Fruit fly (Drosophila melanogaster) whole organism, prepupa: Measurements from ENCODE around the gene Ccdc114.

Experiments
- CG10631 ChIP-seq: fragments of 200-800 bp; sonication (Bioruptor generic); optimal IDR thresholded peaks from 2 replicates; lab custom pipeline; 2016; ENCODE audit warnings: missing biosample characterization, missing genetic modification characterization
- CG11294 ChIP-seq: fragments of 200-800 bp; sonication (Bioruptor generic); IDR thresholded peaks from 2 replicates; pipeline ENCODE4 v1.3.6; 2022; ENCODE audit warnings: missing biosample characterization, missing genetic modification characterization
- CG11902 ChIP-seq: fragments of 200-800 bp; sonication (Bioruptor generic); optimal IDR thresholded peaks from 3 replicates; lab custom pipeline; 2016; ENCODE audit warnings: missing biosample characterization, missing genetic modification characterization
- CG15336 ChIP-seq: fragments of 200-800 bp; sonication (Bioruptor generic); IDR thresholded peaks from 2 replicates; pipeline ENCODE4 v1.3.6; 2022; ENCODE audit warnings: missing biosample characterization, missing genetic modification characterization
- CG16779 ChIP-seq: fragments of 200-800 bp; sonication (Bioruptor generic); optimal IDR thresholded peaks from 3 replicates; lab custom pipeline; 2017; ENCODE audit warnings: missing biosample characterization, mild to moderate bottlenecking, missing genetic modification characterization
- CG32006 ChIP-seq: fragments of 200-800 bp; sonication (Bioruptor generic); optimal IDR thresholded peaks from 3 replicates; lab custom pipeline; 2017; ENCODE audit warnings: missing biosample characterization, mild to moderate bottlenecking, missing genetic modification characterization
- CG6792 ChIP-seq: fragments of 200-800 bp; sonication (Bioruptor generic); optimal IDR thresholded peaks from 3 replicates; lab custom pipeline; 2016; ENCODE audit warnings: missing biosample characterization, missing genetic modification characterization
- CG6808 ChIP-seq: fragments of 200-800 bp; sonication (Bioruptor generic); optimal IDR thresholded peaks from 3 replicates; lab custom pipeline; 2017; ENCODE audit warnings: missing biosample characterization, missing genetic modification characterization, mild to moderate bottlenecking, moderate library complexity, missing genetic modification reagents
- CG6854 ChIP-seq: fragments of 200-800 bp; sonication (Bioruptor generic); optimal IDR thresholded peaks from 2 replicates; lab custom pipeline; 2017; ENCODE audit warnings: missing biosample characterization, mild to moderate bottlenecking, missing genetic modification characterization
- CG7368 ChIP-seq: fragments of 200-800 bp; sonication (Bioruptor generic); optimal IDR thresholded peaks from 3 replicates; lab custom pipeline; 2016; ENCODE audit warnings: missing biosample characterization, missing genetic modification characterization
- CG8319 ChIP-seq: fragments of 200-800 bp; sonication (Bioruptor generic); optimal IDR thresholded peaks from 3 replicates; lab custom pipeline; 2016; ENCODE audit warnings: missing biosample characterization, missing genetic modification characterization
- CG9139 ChIP-seq: fragments of 200-800 bp; sonication (Bioruptor generic); optimal IDR thresholded peaks from 3 replicates; lab custom pipeline; 2017; ENCODE audit warnings: missing biosample characterization, mild to moderate bottlenecking, missing genetic modification characterization
- Eip78C ChIP-seq: fragments of 200-800 bp; sonication (Bioruptor generic); peaks from one replicate; lab custom pipeline; 2016; ENCODE audit warnings: missing biosample characterization, missing genetic modification characterization
- Eip93F ChIP-seq: fragments of 200-800 bp; sonication (Bioruptor generic); optimal IDR thresholded peaks from 2 replicates; lab custom pipeline; 2016; ENCODE audit warnings: missing biosample characterization, mild to moderate bottlenecking, missing genetic modification characterization
- Ets21C ChIP-seq: fragments of 200-800 bp; sonication (Bioruptor generic); optimal IDR thresholded peaks from 3 replicates; lab custom pipeline; 2016; ENCODE audit warnings: missing biosample characterization, missing genetic modification characterization
- Ets96B ChIP-seq: fragments of 200-800 bp; optimal IDR thresholded peaks from 2 replicates; lab custom pipeline; 2019; ENCODE audit warnings: missing biosample characterization, mild to moderate bottlenecking, missing genetic modification characterization, moderate library complexity
- Gug ChIP-seq: fragments of 200-800 bp; sonication (Bioruptor generic); IDR thresholded peaks from 2 replicates; pipeline ENCODE4 v1.3.6; 2022; ENCODE audit warnings: missing biosample characterization, missing genetic modification characterization
- Met ChIP-seq: fragments of 200-800 bp; sonication (Bioruptor generic); optimal IDR thresholded peaks from 3 replicates; lab custom pipeline; 2016; ENCODE audit warnings: missing biosample characterization, missing genetic modification characterization
- Smox ChIP-seq: fragments of 200-800 bp; sonication (Bioruptor generic); optimal IDR thresholded peaks from 3 replicates; lab custom pipeline; 2016; ENCODE audit warnings: missing biosample characterization, missing genetic modification characterization
- Sox102F ChIP-seq: fragments of 200-800 bp; sonication (Bioruptor generic); optimal IDR thresholded peaks from 2 replicates; lab custom pipeline; 2016; ENCODE audit warnings: missing biosample characterization, mild to moderate bottlenecking, missing genetic modification characterization
- acj6 ChIP-seq: fragments of 200-800 bp; sonication (Bioruptor generic); optimal IDR thresholded peaks from 3 replicates; lab custom pipeline; 2016; ENCODE audit warnings: missing biosample characterization, missing genetic modification characterization
- cyc ChIP-seq: fragments of 200-800 bp; sonication (Bioruptor generic); optimal IDR thresholded peaks from 3 replicates; lab custom pipeline; 2016; ENCODE audit warnings: missing biosample characterization, missing genetic modification characterization
- eg ChIP-seq: fragments of 200-800 bp; sonication (Bioruptor generic); IDR thresholded peaks from 3 replicates; pipeline ENCODE4 v1.3.6; 2022; ENCODE audit warnings: missing biosample characterization, missing genetic modification characterization
- fd59A ChIP-seq: fragments of 200-800 bp; sonication (Bioruptor generic); optimal IDR thresholded peaks from 2 replicates; lab custom pipeline; 2017; ENCODE audit warnings: missing biosample characterization, mild to moderate bottlenecking, missing genetic modification characterization, missing genetic modification reagents
- fkh ChIP-seq: fragments of 200-800 bp; sonication (Bioruptor generic); optimal IDR thresholded peaks from 3 replicates; lab custom pipeline; 2017; ENCODE audit warnings: missing biosample characterization, mild to moderate bottlenecking, missing genetic modification characterization, moderate library complexity
- net ChIP-seq: fragments of 200-800 bp; sonication (Bioruptor generic); optimal IDR thresholded peaks from 3 replicates; lab custom pipeline; 2016; ENCODE audit warnings: missing biosample characterization, missing genetic modification characterization
- salr ChIP-seq, 2 experiments: fragments of 200-800 bp; sonication (Bioruptor generic); optimal IDR thresholded peaks; 3 replicates each; lab custom pipeline; 2016 to 2018; ENCODE audit warnings: missing biosample characterization in 2 of 2, missing genetic modification characterization in 2 of 2, mild to moderate bottlenecking in 1 of 2
- ss ChIP-seq, 2 experiments: fragments of 200-800 bp; sonication (Bioruptor generic); optimal IDR thresholded peaks; 2 replicates in 1 of 2; 3 replicates in 1 of 2; lab custom pipeline; 2017 to 2018; ENCODE audit warnings: mild to moderate bottlenecking in 2 of 2, missing biosample characterization in 2 of 2, missing genetic modification characterization in 2 of 2, moderate library complexity in 1 of 2
- svp ChIP-seq: fragments of 200-800 bp; sonication (Bioruptor generic); peaks from one replicate; lab custom pipeline; 2016; ENCODE audit warnings: missing biosample characterization, missing genetic modification characterization

The Ccdc114 gene

DNA sequence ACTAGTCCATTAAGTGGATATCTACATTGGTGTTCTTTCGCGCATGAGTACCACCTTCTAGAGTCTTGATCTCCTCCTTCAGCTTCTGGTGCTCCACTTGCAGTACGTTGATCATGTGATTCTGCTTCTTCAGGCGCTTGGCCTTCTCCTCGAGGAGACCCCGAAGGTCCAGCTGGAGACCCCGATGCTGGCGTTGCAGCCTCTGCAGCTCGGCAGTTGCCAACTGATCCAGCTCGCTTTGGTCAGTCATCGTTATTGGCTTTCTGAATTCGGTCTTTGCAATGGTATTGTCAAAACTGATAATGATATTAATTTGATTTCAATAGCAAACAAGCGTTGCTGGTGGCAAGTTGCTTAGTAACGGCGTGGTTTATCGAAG, at the start of gene Ccdc114:
Gene Ccdc114, minus strand, starts transcription at position 347 of the 379 bp plus-strand sequence.
- TF ChIP-seq CG9139 (GFP tag; lab: Kevin White, UChicago) (no peak), CG8319 (GFP tag; lab: Kevin White, UChicago) (peak; percentile 70)

DNA sequence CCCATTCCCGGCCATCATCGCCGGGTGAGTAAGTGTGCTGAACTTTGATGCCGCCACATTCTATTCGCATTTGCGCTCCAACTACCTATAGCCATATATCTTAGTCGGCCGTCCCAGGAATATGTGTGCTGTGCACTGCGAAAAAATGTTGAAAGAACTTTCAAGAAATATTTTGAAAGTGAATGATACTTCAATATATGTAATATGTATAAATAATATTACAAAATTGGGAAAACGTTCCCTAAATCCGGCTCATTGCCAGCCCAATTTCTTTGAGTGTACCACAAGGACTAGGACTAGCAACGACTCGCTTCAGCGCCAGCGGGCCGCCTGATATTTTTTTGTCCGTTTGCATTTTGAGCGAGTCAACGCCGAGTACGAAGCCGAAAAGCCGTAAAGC, 48.7 kb upstream of the Ccdc114 start:
- TF ChIP-seq CG11902 = no peak
- TF ChIP-seq salr (GFP tag; optimal IDR thresholded peaks at IDR 0.05; lab: Kevin White, UChicago) = no peak
- TF ChIP-seq CG10631 (GFP tag; lab: Kevin White, UChicago) = no peak
- TF ChIP-seq CG16779 (tag; lab: Kevin White, UChicago) = no peak
- no peak for TF ChIP-seq Gug (GFP tag; lab: Robert Waterston, UW)
- no peak for TF ChIP-seq net (GFP tag; lab: Kevin White, UChicago)
- peak; percentile 12 for TF ChIP-seq CG32006
- TF ChIP-seq, all 60 proteins: peak for 1

DNA sequence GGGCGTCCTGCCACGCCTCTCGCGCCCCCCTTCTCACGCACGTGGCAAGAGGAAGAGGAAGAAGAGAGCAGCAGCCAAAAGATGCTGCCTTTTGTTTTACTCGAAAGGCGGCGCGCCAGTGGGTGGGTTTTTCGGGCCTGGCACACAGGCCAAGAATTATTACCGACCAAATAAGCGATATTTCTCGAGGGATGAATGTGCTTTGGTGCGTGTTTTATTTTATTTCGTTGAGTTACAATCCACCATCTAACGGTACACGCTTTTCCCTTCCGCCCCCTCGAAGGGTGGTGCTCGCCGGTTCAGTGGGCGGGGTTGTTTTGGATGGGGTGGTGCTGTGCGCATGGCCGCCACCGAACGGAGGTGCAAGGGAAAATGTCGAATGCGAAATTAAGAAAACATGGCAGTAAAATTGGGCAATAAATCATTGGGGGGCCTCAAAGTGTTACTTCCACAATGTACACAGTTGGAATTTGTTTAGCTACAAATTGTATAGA, 47.7 kb upstream of the Ccdc114 start:
- TF ChIP-seq cyc (GFP tag; lab: Kevin White, UChicago) = no peak
- TF ChIP-seq CG7368 (GFP tag; lab: Kevin White, UChicago) = no peak
- TF ChIP-seq svp = peak; percentile 1
- TF ChIP-seq, all 60 proteins: peak for 1

DNA sequence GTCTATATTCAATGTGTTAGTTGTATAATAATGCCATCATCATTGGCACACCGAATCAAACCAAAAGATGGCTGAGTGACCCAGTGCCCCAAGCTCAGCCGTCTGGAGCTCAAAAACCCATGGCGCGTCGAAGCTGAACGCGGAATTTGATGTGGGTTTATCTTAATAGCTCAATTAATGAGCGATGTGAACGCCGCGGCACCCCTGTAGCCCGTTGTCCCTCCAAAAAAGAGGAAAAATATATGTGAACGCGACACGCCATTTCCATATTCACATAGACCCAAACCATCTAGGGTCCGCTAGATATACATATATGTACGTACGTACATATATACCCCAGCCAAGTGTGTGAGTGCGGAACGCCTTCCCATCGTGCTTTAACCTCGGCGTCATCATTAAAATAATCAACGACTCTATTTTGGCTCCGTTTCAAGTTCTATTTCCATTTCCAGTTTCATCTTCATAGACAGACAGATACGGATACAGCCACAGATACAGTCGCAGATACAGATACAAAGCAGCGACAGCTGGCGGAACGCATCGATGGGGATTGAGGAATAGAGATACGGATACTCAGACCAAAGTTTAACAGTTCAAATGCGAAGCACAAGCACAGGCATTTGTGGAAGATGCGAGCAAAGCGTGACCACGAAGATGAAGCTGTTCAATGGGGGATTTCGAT, 39.8 kb upstream of the Ccdc114 start:
- TF ChIP-seq Smox (GFP tag; lab: Kevin White, UChicago) = no peak
- TF ChIP-seq fd59A = no peak
- no peak for TF ChIP-seq CG10631 (GFP tag; lab: Kevin White, UChicago)
- no peak for TF ChIP-seq CG15336 (GFP tag; lab: Robert Waterston, UW)
- TF ChIP-seq Ets96B = no peak
- TF ChIP-seq CG6792 (GFP tag; lab: Kevin White, UChicago) = no peak
- TF ChIP-seq CG32006 = no peak
- TF ChIP-seq net (GFP tag; lab: Kevin White, UChicago) = no peak
- no peak for TF ChIP-seq acj6 (GFP tag; lab: Kevin White, UChicago)
- TF ChIP-seq Met (GFP tag; lab: Kevin White, UChicago) = no peak
- TF ChIP-seq CG8319 (GFP tag; lab: Kevin White, UChicago) = no peak
- TF ChIP-seq CG6854 = no peak
- TF ChIP-seq Sox102F (GFP tag; lab: Kevin White, UChicago) = no peak
- no peak for TF ChIP-seq Gug (GFP tag; lab: Robert Waterston, UW)
- no peak for TF ChIP-seq Ets21C (GFP tag; lab: Kevin White, UChicago)
- no peak for TF ChIP-seq fkh (GFP tag; lab: Kevin White, UChicago)
- TF ChIP-seq eg (GFP tag; lab: Robert Waterston, UW) = no peak
- TF ChIP-seq svp = no peak
- TF ChIP-seq, all 60 proteins: peak for 0

DNA sequence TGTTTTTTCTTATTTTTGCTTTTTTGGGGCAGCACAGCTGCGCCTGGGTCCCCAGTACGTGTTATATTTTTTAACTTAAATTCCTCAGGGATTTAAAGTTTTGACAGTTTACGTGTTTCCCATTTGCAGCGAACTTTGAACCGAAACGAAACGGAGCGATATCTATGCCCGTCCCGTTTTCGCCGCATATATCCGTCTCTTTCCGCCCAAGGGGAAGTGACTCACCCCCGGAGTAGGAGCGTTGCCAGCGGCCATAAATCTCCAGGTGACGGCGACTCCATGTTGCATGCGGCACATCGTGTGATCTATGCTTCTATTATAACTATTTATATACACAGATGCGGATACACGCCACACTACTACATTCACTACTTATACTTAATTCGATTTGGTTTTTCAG, 37.2 kb upstream of the Ccdc114 start:
- no peak for TF ChIP-seq CG11294 (GFP tag; lab: Robert Waterston, UW)
- no peak for TF ChIP-seq ss (GFP tag; optimal IDR thresholded peaks at IDR 0.05; lab: Kevin White, UChicago)
- no peak for TF ChIP-seq Eip78C
- no peak for TF ChIP-seq CG6808 (GFP tag; lab: Kevin White, UChicago)
- TF ChIP-seq svp = peak; percentile 39
- no peak for TF ChIP-seq Eip93F (GFP tag; lab: Kevin White, UChicago)
